Worm (Caenorhabditis elegans): ENCODE data around the gene tkr-1.
A peak's percentile ranks its signal among the peaks of the same experiment; 100 is the strongest.
"Not testable (repeated sequence)": the region's sequence is repeated elsewhere in the genome, so short reads cannot be mapped to it uniquely, and the experiment has no call there.

The tkr-1 gene

DNA sequence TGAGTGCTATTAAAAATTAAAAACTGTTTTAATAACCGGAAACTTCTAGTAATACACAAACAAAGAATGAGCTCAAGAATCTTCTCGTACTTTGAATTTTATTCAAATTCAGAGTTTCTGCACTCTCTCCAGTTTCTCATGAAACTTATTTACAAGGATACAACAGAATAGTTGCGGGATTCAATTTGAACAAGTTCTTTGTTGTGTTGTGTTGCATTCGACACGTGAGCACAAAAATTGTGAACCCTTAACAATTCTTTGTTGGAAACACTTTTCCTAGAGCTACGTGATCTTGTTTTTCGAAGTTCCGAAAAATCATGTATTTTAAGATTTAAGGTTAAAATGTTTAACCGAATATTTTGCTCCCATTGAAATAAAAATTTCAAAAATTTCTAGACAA, 9.8 kb upstream of the tkr-1 start:
- no peak for TF ChIP-seq him-1 (tag; optimal IDR thresholded peaks at IDR 0.05)
- TF ChIP-seq W03F9.2 (tag; optimal IDR thresholded peaks at IDR 0.05) = no peak
- no peak for TF ChIP-seq dao-5 (tag; optimal IDR thresholded peaks at IDR 0.05)

DNA sequence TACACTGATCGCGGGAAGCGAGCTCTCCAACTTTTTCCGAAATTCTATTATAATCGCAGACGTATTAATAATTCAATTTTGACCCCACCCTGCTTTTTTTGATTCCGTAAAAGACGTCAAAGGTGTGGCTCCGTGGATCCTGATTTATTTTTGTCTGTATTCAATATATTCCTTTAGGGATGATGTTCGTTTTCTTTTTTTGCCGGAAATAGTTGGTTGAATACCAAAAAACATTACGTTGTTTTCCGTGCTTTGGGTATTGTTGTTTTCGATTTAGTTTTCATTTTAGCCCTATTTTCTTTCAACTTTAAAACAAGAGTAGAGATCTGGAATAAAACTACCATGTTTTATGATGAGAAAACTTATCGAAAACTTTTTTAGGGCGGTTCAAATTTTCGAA, 6.9 kb upstream of the tkr-1 start:
- TF ChIP-seq him-1 (tag; optimal IDR thresholded peaks at IDR 0.05) = no peak
- no peak for TF ChIP-seq W03F9.2 (tag; optimal IDR thresholded peaks at IDR 0.05)
- TF ChIP-seq dao-5 (tag; optimal IDR thresholded peaks at IDR 0.05) = no peak

DNA sequence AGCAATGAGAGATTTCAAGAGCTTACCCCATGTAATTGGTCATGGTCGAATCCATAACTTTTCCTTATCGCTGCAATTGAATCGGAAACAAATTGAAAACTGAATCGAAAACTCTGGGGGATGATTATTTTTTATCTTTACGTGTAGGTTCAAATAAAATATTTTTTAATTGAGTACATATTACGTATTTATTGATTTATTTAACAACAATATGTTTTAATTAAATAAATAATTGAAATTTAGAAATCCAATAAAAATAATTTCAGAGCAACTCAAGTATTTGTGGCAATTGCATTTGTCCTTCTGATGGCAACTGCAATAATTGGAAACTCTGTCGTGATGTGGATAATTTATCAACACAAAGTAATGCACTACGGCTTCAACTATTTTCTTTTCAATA, 1.9 kb downstream of the tkr-1 start, which contains the start of gene C38C10.3:
Gene C38C10.3 (minus strand): TSS at position 101 of the 400 bp plus-strand sequence.
- TF ChIP-seq him-1 (tag; optimal IDR thresholded peaks at IDR 0.05) (no peak), W03F9.2 (tag; optimal IDR thresholded peaks at IDR 0.05) (no peak), dao-5 (tag; optimal IDR thresholded peaks at IDR 0.05) (no peak)

DNA sequence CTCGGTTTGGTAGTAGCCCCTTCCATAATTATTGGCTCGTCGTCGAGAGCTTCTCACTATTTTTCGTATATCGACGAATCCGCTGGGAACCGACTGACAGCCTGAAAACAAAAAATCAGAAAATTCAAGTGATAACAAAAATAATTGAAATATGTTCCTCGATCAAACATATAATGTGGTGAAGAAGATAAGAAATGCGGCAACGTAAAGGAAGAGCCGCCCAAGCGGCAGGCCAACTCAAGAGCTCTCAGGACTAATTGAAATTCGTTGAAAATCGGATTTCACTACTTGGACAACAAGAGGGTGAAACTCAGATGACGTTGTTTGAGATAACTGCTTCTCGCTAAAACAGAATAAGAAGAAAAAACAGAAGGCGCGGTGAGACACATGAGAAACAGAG, 6.4 kb downstream of the tkr-1 start, which contains the start of gene slc-17.2:
Gene slc-17.2 (minus strand): TSS at position 101 of the 400 bp plus-strand sequence.
- TF ChIP-seq him-1 (tag; optimal IDR thresholded peaks at IDR 0.05) = no peak
- TF ChIP-seq dao-5 (tag; optimal IDR thresholded peaks at IDR 0.05) = no peak
- TF ChIP-seq W03F9.2 (tag; optimal IDR thresholded peaks at IDR 0.05) = no peak

DNA sequence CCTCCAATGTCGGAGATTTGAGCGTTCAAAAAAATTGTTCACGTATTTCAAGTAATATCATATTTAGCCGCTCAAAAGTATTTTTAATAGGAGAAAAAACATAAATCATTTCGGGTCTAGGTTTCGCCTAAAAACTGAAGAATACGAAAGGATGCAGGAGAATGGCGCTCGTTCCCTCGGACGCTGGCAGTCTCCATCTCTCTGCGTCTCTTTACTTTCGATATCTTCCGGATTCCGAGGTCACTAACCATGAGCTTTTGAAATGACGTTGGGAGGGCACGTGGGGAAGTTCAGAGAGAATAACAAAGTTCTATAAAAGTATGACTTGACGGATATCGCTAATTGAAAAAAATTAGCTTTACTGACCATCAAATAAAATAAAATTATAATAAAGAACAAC, 7.3 kb downstream of the tkr-1 start:
- no peak for TF ChIP-seq him-1 (tag; optimal IDR thresholded peaks at IDR 0.05)
- TF ChIP-seq W03F9.2 (tag; optimal IDR thresholded peaks at IDR 0.05) = no peak
- TF ChIP-seq dao-5 (tag; optimal IDR thresholded peaks at IDR 0.05) = no peak

DNA sequence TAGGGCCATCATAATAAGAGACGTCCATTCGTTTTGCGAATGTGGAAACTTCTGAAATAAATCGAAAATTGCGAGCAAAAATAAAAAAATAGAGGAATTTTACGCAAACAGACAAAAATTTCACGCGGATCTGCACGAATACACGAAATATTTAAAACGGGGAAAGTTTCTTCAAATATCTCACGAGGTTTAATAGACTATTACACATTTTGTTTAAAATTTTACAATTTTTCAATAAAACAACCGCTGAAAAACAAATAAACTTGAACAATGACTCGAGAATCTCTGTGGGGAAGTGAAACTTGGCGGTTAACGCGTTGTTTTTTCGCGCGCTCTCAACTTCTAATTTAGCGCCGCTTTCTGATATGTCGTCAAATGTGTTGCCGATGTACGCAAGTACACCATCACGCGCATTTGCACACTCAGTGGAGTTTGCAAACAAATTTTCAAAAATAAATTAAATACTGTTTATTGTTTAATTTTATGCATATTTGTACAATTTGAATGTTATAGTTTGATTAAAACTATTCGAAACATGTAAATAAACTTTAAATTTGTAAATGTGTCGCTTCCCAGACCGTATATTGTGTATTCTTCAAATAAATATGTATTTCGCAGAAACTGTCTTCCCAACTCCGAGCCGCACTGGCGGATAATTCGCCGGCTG, 9.7 kb downstream of the tkr-1 start, which contains the start of the genes gpr-2 and rgr-1:
Gene gpr-2 (minus strand): TSS at position 51 of the 667 bp plus-strand sequence.
Gene rgr-1 (plus strand): TSS at position 617 of the 667 bp plus-strand sequence.
- TF ChIP-seq dao-5 (tag; optimal IDR thresholded peaks at IDR 0.05) = no peak
- no peak for TF ChIP-seq W03F9.2 (tag; optimal IDR thresholded peaks at IDR 0.05)
- no peak for TF ChIP-seq him-1 (tag; optimal IDR thresholded peaks at IDR 0.05)

DNA sequence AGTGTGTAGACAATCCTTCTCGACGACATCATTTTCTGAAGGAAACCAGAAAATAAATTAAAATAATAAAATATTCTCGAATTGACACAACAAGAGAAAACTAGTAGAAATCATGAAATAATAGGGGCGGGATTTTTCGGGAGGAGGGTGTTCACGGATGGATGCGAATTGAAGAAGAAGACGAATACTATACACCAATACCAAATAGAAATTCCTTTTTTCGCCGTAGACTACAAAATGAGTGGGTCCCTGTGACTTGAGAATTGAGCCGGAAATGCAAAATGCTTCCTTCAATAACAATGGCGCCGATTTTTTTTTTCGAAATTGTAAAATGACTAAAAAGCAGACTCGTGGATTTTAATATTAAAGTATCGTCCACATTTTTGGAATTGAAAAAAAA, 17.4 kb downstream of the tkr-1 start, which contains the start of gene nlp-48:
Gene nlp-48 (minus strand): TSS at position 101 of the 400 bp plus-strand sequence.
- TF ChIP-seq him-1 (tag; optimal IDR thresholded peaks at IDR 0.05) = no peak
- TF ChIP-seq dao-5 (tag; optimal IDR thresholded peaks at IDR 0.05) = no peak

DNA sequence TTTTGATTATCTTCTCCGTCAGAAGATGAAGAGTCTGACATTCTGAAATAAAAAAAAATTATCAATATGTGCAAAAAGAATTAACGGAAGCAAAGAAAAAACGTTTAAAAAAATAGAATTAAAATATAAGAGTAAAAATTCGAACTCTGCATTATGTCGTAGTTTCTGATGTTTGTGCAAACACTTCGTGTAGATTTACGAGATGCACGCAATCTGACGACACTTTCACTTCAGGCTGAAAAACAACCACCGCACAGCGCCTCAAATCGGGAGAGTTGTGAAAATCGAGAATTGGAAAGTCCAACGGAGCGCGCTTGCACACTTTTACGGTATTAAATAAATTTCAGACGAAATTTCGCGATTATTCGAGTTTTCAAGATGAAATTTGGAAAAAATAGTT, 23.0 kb downstream of the tkr-1 start, which contains the start of gene T26G10.1:
Gene T26G10.1 (minus strand): TSS at position 42 of the 400 bp plus-strand sequence.
- no peak for TF ChIP-seq him-1 (tag; optimal IDR thresholded peaks at IDR 0.05)
- peak; percentile 44 for TF ChIP-seq W03F9.2 (tag; optimal IDR thresholded peaks at IDR 0.05)
- TF ChIP-seq dao-5 (tag; optimal IDR thresholded peaks at IDR 0.05) = no peak

DNA sequence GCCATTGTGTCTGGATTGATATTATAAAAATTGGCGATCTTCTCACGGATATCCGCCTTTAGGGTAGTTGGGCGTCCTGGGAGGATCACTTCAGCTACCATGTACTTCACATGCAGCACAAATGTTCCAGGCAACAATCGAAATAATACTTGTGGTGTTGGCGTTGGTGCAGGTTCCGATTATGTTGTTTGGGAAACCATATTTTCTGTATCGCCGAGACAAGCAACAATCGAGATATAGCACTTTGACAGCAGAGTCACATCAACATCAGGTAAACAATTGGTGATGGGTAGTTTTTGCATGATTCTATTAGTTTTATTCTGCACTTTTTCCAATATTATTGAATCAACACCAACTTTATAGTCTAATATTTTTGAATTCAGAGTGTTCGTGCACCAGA, 29.7 kb downstream of the tkr-1 start, which contains the start of gene T26G10.3:
Gene T26G10.3 (minus strand): TSS at position 101 of the 400 bp plus-strand sequence.
- TF ChIP-seq him-1 (tag; optimal IDR thresholded peaks at IDR 0.05) (no peak), W03F9.2 (tag; optimal IDR thresholded peaks at IDR 0.05) (no peak), dao-5 (tag; optimal IDR thresholded peaks at IDR 0.05) (no peak)

DNA sequence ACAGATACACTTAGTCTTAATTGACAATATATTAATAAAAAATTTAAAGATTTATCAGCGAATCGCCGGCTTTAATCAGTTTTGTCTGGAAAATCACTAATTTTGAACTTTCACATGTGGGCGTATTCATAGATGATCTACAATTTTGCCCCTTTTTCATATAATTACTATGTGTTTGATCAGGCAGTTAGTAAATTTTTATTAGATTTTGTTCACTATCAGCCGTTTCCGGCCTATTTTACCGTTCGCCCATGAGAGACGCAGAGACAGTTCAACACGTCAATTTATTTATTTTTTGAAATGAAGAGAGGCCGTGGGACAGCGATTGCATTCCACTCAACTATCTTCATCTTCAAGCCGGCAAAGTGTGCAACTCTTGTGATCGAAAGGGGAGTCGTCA, 36.6 kb downstream of the tkr-1 start, which contains the start of gene T26G10.4:
Gene T26G10.4 (plus strand): TSS at position 301 of the 400 bp plus-strand sequence.
- TF ChIP-seq dao-5, W03F9.2, him-1 (tag; optimal IDR thresholded peaks at IDR 0.05): not testable (repeated sequence)

DNA sequence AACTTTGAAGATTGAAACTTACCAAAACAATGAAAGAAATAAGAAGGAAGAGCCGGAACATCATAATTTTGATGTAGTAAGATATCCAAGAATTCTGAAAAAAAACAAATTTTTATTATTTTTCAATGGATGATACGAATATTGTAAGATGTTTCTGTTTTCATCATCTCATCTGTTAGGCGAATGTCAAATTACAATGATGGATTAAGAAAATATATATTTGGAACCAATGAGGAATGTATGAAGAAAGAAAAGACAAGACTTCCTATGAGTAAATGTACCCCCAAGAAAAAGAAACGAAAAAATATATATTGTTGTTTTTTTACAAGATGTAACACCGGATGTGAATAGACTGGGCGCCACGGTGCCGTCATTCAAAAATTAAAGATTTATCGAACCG, 42.7 kb downstream of the tkr-1 start, which contains the start of gene T26G10.5:
Gene T26G10.5 (minus strand): TSS at position 101 of the 400 bp plus-strand sequence.
- TF ChIP-seq dao-5 (tag; optimal IDR thresholded peaks at IDR 0.05) (no peak), him-1 (tag; optimal IDR thresholded peaks at IDR 0.05) (no peak), W03F9.2 (tag; optimal IDR thresholded peaks at IDR 0.05) (no peak)

DNA sequence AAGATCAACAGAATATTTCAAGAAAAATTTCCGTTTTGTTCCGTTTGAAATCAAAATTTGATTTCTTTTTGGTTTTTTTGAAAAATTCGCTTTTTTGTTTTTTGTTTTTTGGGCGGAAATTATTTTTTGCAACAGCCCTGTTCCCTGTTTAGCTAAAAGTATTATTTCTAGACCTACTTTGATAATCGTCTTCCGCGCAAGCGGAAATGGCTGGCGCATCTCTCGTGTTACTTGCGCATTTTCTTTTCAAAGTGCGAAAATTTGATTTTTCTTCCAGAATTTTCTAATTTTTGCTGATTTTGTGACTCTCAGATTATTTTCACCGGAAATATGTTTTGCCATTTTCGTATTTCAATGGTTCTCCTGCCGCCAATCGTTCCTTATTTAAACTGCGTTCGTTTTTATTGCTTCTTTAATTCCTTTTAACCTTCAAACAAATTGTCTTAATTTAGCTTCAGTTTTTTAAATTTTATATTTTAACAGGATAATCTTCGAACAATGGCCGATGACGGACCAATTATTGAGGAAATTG, 50.0 kb downstream of the tkr-1 start, which contains the start of gene cpar-1:
Gene cpar-1 (plus strand): TSS at position 482 of the 532 bp plus-strand sequence.
- TF ChIP-seq W03F9.2 (tag; optimal IDR thresholded peaks at IDR 0.05) (no peak), him-1 (tag; optimal IDR thresholded peaks at IDR 0.05) (no peak), dao-5 (tag; optimal IDR thresholded peaks at IDR 0.05) (no peak)

DNA sequence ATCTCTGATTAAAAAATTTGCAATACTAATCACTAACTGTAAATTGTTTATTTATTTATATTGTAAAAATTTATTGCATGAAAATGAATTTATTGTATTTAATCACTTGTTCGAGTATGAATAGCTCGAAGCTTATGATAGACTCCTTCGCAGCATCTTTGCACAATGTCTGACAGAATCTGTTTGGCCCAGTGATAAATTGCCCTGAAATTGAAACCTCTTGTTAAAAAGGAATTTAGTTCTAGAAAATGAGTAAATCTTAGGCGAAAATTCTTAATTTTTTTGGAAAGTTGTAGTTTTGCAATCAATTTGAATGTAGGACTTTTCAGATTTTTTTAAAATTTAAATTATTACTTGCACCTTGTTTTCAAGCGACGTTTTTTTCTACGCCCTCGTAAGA, 51.4 kb downstream of the tkr-1 start:
- no peak for TF ChIP-seq dao-5 (tag; optimal IDR thresholded peaks at IDR 0.05)
- TF ChIP-seq W03F9.2 (tag; optimal IDR thresholded peaks at IDR 0.05) = no peak
- TF ChIP-seq him-1 (tag; optimal IDR thresholded peaks at IDR 0.05) = no peak

Data from whole organism, L4/young adult.